Fruit fly (Drosophila melanogaster) whole organism, embryonic: ENCODE measurements around the gene ppk17.
A peak's percentile ranks its signal among the peaks of the same experiment; 100 is the strongest.

Experiments
- BEAF-32 ChIP-seq: fragments of 200-800 bp; sonication (Bioruptor generic); optimal IDR thresholded peaks from 3 replicates; lab custom pipeline; 2017; ENCODE audit warnings: missing biosample characterization, missing genetic modification characterization, mild to moderate bottlenecking, moderate library complexity, missing genetic modification reagents
- Blimp-1 ChIP-seq: fragments of 200-800 bp; sonication (Bioruptor generic); optimal IDR thresholded peaks from 3 replicates; lab custom pipeline; 2018; ENCODE audit warnings: missing biosample characterization, missing genetic modification characterization, mild to moderate bottlenecking, moderate library complexity, missing genetic modification reagents
- CG1024 ChIP-seq: fragments of 200-800 bp; sonication (Bioruptor generic); IDR thresholded peaks from 2 replicates; pipeline ENCODE4 v1.3.6; 2022; ENCODE audit warnings: missing biosample characterization, missing genetic modification characterization
- CG11560 ChIP-seq: fragments of 200-800 bp; sonication (Bioruptor generic); IDR thresholded peaks from 3 replicates; pipeline ENCODE4 v1.3.6; 2022; ENCODE audit warnings: missing biosample characterization, missing genetic modification characterization
- CG11695 ChIP-seq: fragments of 200-800 bp; sonication (Bioruptor generic); IDR thresholded peaks from 3 replicates; pipeline ENCODE4 v1.3.6; 2022; ENCODE audit warnings: missing biosample characterization, missing genetic modification characterization
- CG12769 ChIP-seq: fragments of 200-800 bp; sonication (Bioruptor generic); optimal IDR thresholded peaks from 2 replicates; lab custom pipeline; 2019; ENCODE audit warnings: missing biosample characterization, mild to moderate bottlenecking, missing genetic modification characterization, moderate library complexity
- CG13894 ChIP-seq: fragments of 200-800 bp; sonication (Bioruptor generic); optimal IDR thresholded peaks from 3 replicates; lab custom pipeline; 2018; ENCODE audit warnings: missing biosample characterization, mild to moderate bottlenecking, missing genetic modification characterization, moderate library complexity
- CG15073 ChIP-seq: fragments of 200-800 bp; sonication (Bioruptor generic); optimal IDR thresholded peaks from 2 replicates; lab custom pipeline; 2016; ENCODE audit warnings: missing biosample characterization, missing genetic modification characterization
- CG17359 ChIP-seq: fragments of 200-800 bp; sonication (Bioruptor generic); optimal IDR thresholded peaks from 3 replicates; lab custom pipeline; 2018; ENCODE audit warnings: missing biosample characterization, mild to moderate bottlenecking, missing genetic modification characterization, moderate library complexity
- CG17385 ChIP-seq: fragments of 200-800 bp; sonication (Bioruptor generic); optimal IDR thresholded peaks from 3 replicates; lab custom pipeline; 2018; ENCODE audit warnings: missing biosample characterization, mild to moderate bottlenecking, missing genetic modification characterization
- CG17612 ChIP-seq: fragments of 200-800 bp; sonication (Bioruptor generic); IDR thresholded peaks from 2 replicates; pipeline ENCODE4 v1.3.6; 2022; ENCODE audit warnings: missing biosample characterization, missing genetic modification characterization
- CG1792 ChIP-seq: fragments of 200-800 bp; sonication (Bioruptor generic); optimal IDR thresholded peaks from 2 replicates; lab custom pipeline; 2016; ENCODE audit warnings: missing biosample characterization, missing genetic modification characterization
- CG18011 ChIP-seq: fragments of 200-800 bp; sonication (Bioruptor generic); optimal IDR thresholded peaks from 2 replicates; lab custom pipeline; 2017; ENCODE audit warnings: missing biosample characterization, missing genetic modification characterization, mild to moderate bottlenecking, moderate library complexity, missing genotype
- CG18262 ChIP-seq: fragments of 200-800 bp; optimal IDR thresholded peaks from 3 replicates; lab custom pipeline; 2019; ENCODE audit warnings: missing biosample characterization, mild to moderate bottlenecking, missing genetic modification characterization, moderate library complexity
- CG18764 ChIP-seq: fragments of 200-800 bp; sonication (Bioruptor generic); optimal IDR thresholded peaks from 3 replicates; lab custom pipeline; 2016; ENCODE audit warnings: missing biosample characterization, missing genetic modification characterization
- CG3726 ChIP-seq: fragments of 200-800 bp; sonication (Bioruptor generic); IDR thresholded peaks from 3 replicates; pipeline ENCODE4, ENCODE4 v1.3.6; 2022; ENCODE audit warnings: missing biosample characterization, missing genetic modification characterization
- CG3838 ChIP-seq: fragments of 200-800 bp; sonication (Bioruptor generic); optimal IDR thresholded peaks from 3 replicates; lab custom pipeline; 2016; ENCODE audit warnings: missing biosample characterization, missing genetic modification characterization
- CG3847 ChIP-seq: fragments of 200-800 bp; sonication (Bioruptor generic); IDR thresholded peaks from 2 replicates; pipeline ENCODE4 v1.3.6; 2022; ENCODE audit warnings: missing biosample characterization, missing genetic modification characterization
- CG4404 ChIP-seq: fragments of 200-800 bp; sonication (Bioruptor generic); IDR thresholded peaks from 2 replicates; pipeline ENCODE4 v1.3.6; 2022; ENCODE audit warnings: missing biosample characterization, missing genetic modification characterization
- CG5953 ChIP-seq: fragments of 200-800 bp; sonication (Bioruptor generic); IDR thresholded peaks from 2 replicates; pipeline ENCODE4 v1.3.6; 2022; ENCODE audit warnings: missing biosample characterization, missing genetic modification characterization
- CG6175 ChIP-seq: fragments of 200-800 bp; sonication (Bioruptor generic); IDR thresholded peaks from 3 replicates; pipeline ENCODE4 v1.3.6; 2022; ENCODE audit warnings: missing biosample characterization, missing genetic modification characterization
- CG7372 ChIP-seq: fragments of 200-800 bp; sonication (Bioruptor generic); IDR thresholded peaks from 2 replicates; pipeline ENCODE4 v1.3.6; 2022; ENCODE audit warnings: missing biosample characterization, missing genetic modification characterization
- CG7928 ChIP-seq: fragments of 200-800 bp; sonication (Bioruptor generic); optimal IDR thresholded peaks from 2 replicates; lab custom pipeline; 2017; ENCODE audit warnings: missing biosample characterization, mild to moderate bottlenecking, missing genetic modification characterization
- CG7963 ChIP-seq: fragments of 200-800 bp; sonication (Bioruptor generic); IDR thresholded peaks from 3 replicates; pipeline ENCODE4 v1.3.6; 2022; ENCODE audit warnings: missing biosample characterization, missing genetic modification characterization; ENCODE audit not compliant: partially characterized antibody
- CG7987 ChIP-seq: fragments of 200-800 bp; sonication (Bioruptor generic); optimal IDR thresholded peaks from 2 replicates; lab custom pipeline; 2018; ENCODE audit warnings: missing biosample characterization, mild to moderate bottlenecking, missing genetic modification characterization, moderate library complexity
- Dad ChIP-seq: fragments of 200-800 bp; sonication (Bioruptor generic); optimal IDR thresholded peaks from 3 replicates; lab custom pipeline; 2016; ENCODE audit warnings: missing biosample characterization, missing genetic modification characterization
- Elba2 ChIP-seq: fragments of 200-800 bp; sonication (Bioruptor generic); optimal IDR thresholded peaks from 3 replicates; lab custom pipeline; 2016; ENCODE audit warnings: missing biosample characterization, missing genetic modification characterization
- Fer3 ChIP-seq: fragments of 200-800 bp; sonication (Bioruptor generic); optimal IDR thresholded peaks from 2 replicates; lab custom pipeline; 2018; ENCODE audit warnings: missing biosample characterization, mild to moderate bottlenecking, missing genetic modification characterization, moderate library complexity
- Optix ChIP-seq: fragments of 200-800 bp; sonication (Bioruptor generic); IDR thresholded peaks from 3 replicates; pipeline ENCODE4 v1.3.6; 2022; ENCODE audit warnings: missing biosample characterization, missing genetic modification characterization
- Rx ChIP-seq: fragments of 200-800 bp; sonication (Bioruptor generic); IDR thresholded peaks from 2 replicates; pipeline ENCODE4 v1.3.6; 2022; ENCODE audit warnings: missing biosample characterization, missing genetic modification characterization
- Scr ChIP-seq: fragments of 200-800 bp; sonication (Bioruptor generic); IDR thresholded peaks from 2 replicates; pipeline ENCODE4 v1.3.6; 2022; ENCODE audit warnings: missing biosample characterization, missing genetic modification characterization; ENCODE audit not compliant: partially characterized antibody
- Tbp ChIP-seq: fragments of >200 bp; optimal IDR thresholded peaks from 2 replicates; lab custom pipeline; 2018; ENCODE audit warnings: missing biosample characterization, missing genetic modification characterization
- Xrp1 ChIP-seq: fragments of 200-800 bp; sonication (Bioruptor generic); IDR thresholded peaks from 2 replicates; pipeline ENCODE4 v1.3.6; 2022; ENCODE audit warnings: missing biosample characterization, missing genetic modification characterization
- bigmax ChIP-seq: fragments of 200-800 bp; sonication (Bioruptor generic); optimal IDR thresholded peaks from 2 replicates; lab custom pipeline; 2018; ENCODE audit warnings: missing biosample characterization, mild to moderate bottlenecking, missing genetic modification characterization
- corto ChIP-seq: fragments of 200-800 bp; sonication (Bioruptor generic); optimal IDR thresholded peaks from 2 replicates; lab custom pipeline; 2016; ENCODE audit warnings: missing biosample characterization, mild to moderate bottlenecking, missing genetic modification characterization, moderate library complexity
- fd64A ChIP-seq: fragments of 200-800 bp; sonication (Bioruptor generic); optimal IDR thresholded peaks from 3 replicates; lab custom pipeline; 2018; ENCODE audit warnings: missing biosample characterization, mild to moderate bottlenecking, missing genetic modification characterization
- gem ChIP-seq: fragments of 200-800 bp; sonication (Bioruptor generic); optimal IDR thresholded peaks from 2 replicates; lab custom pipeline; 2019; ENCODE audit warnings: missing biosample characterization, mild to moderate bottlenecking, missing genetic modification characterization, moderate library complexity
- gsb-n ChIP-seq: fragments of 200-800 bp; sonication (Bioruptor generic); optimal IDR thresholded peaks from 3 replicates; lab custom pipeline; 2018; ENCODE audit warnings: missing biosample characterization, mild to moderate bottlenecking, missing genetic modification characterization
- ham ChIP-seq: fragments of 200-800 bp; sonication (Bioruptor generic); IDR thresholded peaks from 2 replicates; pipeline ENCODE4 v1.3.6; 2022; ENCODE audit warnings: missing biosample characterization, missing genetic modification characterization
- kni ChIP-seq: fragments of 200-800 bp; sonication (Bioruptor generic); optimal IDR thresholded peaks from 3 replicates; lab custom pipeline; 2017; ENCODE audit warnings: mild to moderate bottlenecking, missing biosample characterization, missing genetic modification reagents, missing genetic modification characterization
- mld ChIP-seq: fragments of 200-800 bp; sonication (Bioruptor generic); IDR thresholded peaks from 3 replicates; pipeline ENCODE4 v1.3.6; 2022; ENCODE audit warnings: missing biosample characterization, missing genetic modification characterization; ENCODE audit not compliant: partially characterized antibody
- nom ChIP-seq: fragments of 200-800 bp; sonication (Bioruptor generic); optimal IDR thresholded peaks from 2 replicates; lab custom pipeline; 2017; ENCODE audit warnings: missing biosample characterization, missing genetic modification characterization, mild to moderate bottlenecking, moderate library complexity, missing genetic modification reagents
- peb ChIP-seq: fragments of 200-800 bp; sonication (Bioruptor generic); IDR thresholded peaks from 2 replicates; pipeline ENCODE4 v1.3.6; 2022; ENCODE audit warnings: missing biosample characterization, missing genetic modification characterization
- seq ChIP-seq: fragments of 200-800 bp; sonication (Bioruptor generic); IDR thresholded peaks from 2 replicates; pipeline ENCODE4 v1.3.6; 2022; ENCODE audit warnings: missing biosample characterization, missing genetic modification characterization
- sob ChIP-seq: fragments of 200-800 bp; sonication (Bioruptor generic); IDR thresholded peaks from 2 replicates; pipeline ENCODE4 v1.3.6; 2022; ENCODE audit warnings: missing biosample characterization, missing genetic modification characterization
- sr ChIP-seq: fragments of 200-800 bp; sonication (Bioruptor generic); IDR thresholded peaks from 3 replicates; pipeline ENCODE4 v1.3.6; 2022; ENCODE audit warnings: missing biosample characterization, missing genetic modification characterization
- vfl ChIP-seq: fragments of 200-800 bp; sonication (Bioruptor generic); optimal IDR thresholded peaks from 2 replicates; lab custom pipeline; 2016; ENCODE audit warnings: missing biosample characterization, missing genetic modification characterization
- vvl ChIP-seq: fragments of 200-800 bp; sonication (Bioruptor generic); IDR thresholded peaks from 2 replicates; pipeline ENCODE4 v1.3.6; 2022; ENCODE audit warnings: missing biosample characterization, missing genetic modification characterization
- zen ChIP-seq: fragments of 200-800 bp; sonication (Bioruptor generic); optimal IDR thresholded peaks from 3 replicates; lab custom pipeline; 2018; ENCODE audit warnings: missing biosample characterization, mild to moderate bottlenecking, missing genetic modification characterization, moderate library complexity

Gene ppk17

DNA sequence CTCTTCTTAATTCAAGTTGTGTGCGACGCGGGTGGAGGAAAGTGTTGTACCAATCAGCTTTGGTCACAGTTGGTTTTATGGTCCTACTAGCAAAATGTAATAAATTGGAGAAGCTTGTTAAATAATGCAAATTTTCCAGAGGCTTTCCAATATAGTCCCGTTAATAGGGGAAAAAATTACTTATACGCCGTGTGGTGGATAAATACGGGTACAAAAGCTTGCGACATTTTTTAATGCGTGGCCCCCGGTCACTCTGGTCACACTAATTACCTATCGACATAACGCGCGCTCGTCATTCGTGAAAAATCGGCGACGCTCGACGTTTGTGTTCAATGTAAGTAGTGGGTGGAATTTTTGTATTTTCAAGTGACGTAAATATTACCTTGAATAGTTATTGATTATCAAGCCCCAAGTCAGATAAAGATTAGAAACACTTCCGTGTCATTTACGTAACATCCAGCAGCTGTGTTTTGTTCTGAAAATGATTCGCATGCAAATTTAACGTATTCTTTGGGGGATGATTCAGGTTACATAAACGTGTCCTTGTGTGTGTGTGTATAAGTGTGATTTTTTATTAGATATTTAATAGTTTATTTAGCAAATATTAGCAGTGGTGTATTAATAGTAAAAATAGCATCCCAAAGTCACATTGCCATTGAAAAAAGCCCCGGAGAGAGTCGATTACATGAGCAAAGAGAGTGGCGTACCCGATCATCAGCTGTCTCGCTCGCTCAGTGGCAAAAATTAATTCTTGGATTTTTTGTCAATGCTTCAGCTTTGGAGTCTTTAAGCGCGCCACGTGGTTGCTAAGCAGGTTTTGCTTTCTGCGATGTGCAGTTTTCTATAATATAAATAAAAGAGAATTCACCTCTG is 40.5 kb downstream of the ppk17 start, which contains the start of gene Cyt-c-p (continued):
- no peak for TF ChIP-seq nom (GFP tag; lab: Kevin White, UChicago)
- TF ChIP-seq peb (GFP tag; lab: Robert Waterston, UW) = no peak
- no peak for TF ChIP-seq CG7963 (GFP tag; lab: Robert Waterston, UW)
- TF ChIP-seq gem = peak; percentile 20
- no peak for TF ChIP-seq CG1792
- peak; percentile 85 for TF ChIP-seq BEAF-32 (GFP tag; lab: Kevin White, UChicago)
- no peak for TF ChIP-seq CG18764 (GFP tag; lab: Kevin White, UChicago)
- TF ChIP-seq CG18262 (tag; lab: Kevin White, UChicago) = peak; percentile 0
- 0 out of 2 replicates have a peak, but pooled peaks have one; percentile 22 for TF ChIP-seq vvl (GFP tag; lab: Robert Waterston, UW)
- peak; percentile 68 for TF ChIP-seq Scr (GFP tag; lab: Robert Waterston, UW)
- TF ChIP-seq seq (GFP tag; lab: Robert Waterston, UW) = 0 out of 2 replicates have a peak, but pooled peaks have one; percentile 10
- TF ChIP-seq CG17385 (GFP tag; lab: Kevin White, UChicago) = peak; percentile 16
- TF ChIP-seq Elba2 = no peak
- peak; percentile 2 for TF ChIP-seq CG12769 (tag; lab: Kevin White, UChicago)
- no peak for TF ChIP-seq fd64A
- TF ChIP-seq Dad (GFP tag; lab: Kevin White, UChicago) = peak; percentile 50
- TF ChIP-seq CG3838 (GFP tag; lab: Kevin White, UChicago) = no peak
- TF ChIP-seq CG3726 = no peak
- TF ChIP-seq Rx = no peak
- no peak for TF ChIP-seq corto (GFP tag; lab: Kevin White, UChicago)
- TF ChIP-seq sr (GFP tag; lab: Robert Waterston, UW) = no peak
- TF ChIP-seq CG4404 = no peak
- TF ChIP-seq Optix (GFP tag; lab: Robert Waterston, UW) = no peak
- no peak for TF ChIP-seq CG5953 (GFP tag; lab: Robert Waterston, UW)
- peak; percentile 75 for TF ChIP-seq CG13894 (tag; lab: Kevin White, UChicago)
- no peak for TF ChIP-seq kni (GFP tag; lab: Kevin White, UChicago)
- TF ChIP-seq CG7928 (GFP tag; lab: Kevin White, UChicago) = peak; percentile 13
- TF ChIP-seq Xrp1 = no peak
- no peak for TF ChIP-seq ham (GFP tag; lab: Robert Waterston, UW)
- no peak for TF ChIP-seq bigmax
- TF ChIP-seq CG18011 (GFP tag; lab: Kevin White, UChicago) = peak; percentile 99
- no peak for TF ChIP-seq CG15073 (GFP tag; lab: Kevin White, UChicago)
- peak; percentile 75 for TF ChIP-seq zen (tag; lab: Kevin White, UChicago)
- peak; percentile 13 for TF ChIP-seq gsb-n (tag; lab: Kevin White, UChicago)
- TF ChIP-seq Fer3 (tag; lab: Kevin White, UChicago) = peak; percentile 44
- TF ChIP-seq CG11695 (GFP tag; lab: Robert Waterston, UW) = no peak
- TF ChIP-seq sob (GFP tag; lab: Robert Waterston, UW) = peak; percentile 54; the same call in 1 of the 2 replicates
- TF ChIP-seq CG17359 (tag; lab: Kevin White, UChicago) = no peak
- TF ChIP-seq CG3847 (GFP tag; lab: Robert Waterston, UW) = peak; percentile 61
- TF ChIP-seq CG7987 (GFP tag; lab: Kevin White, UChicago) = peak; percentile 18
- TF ChIP-seq CG7372 (GFP tag; lab: Robert Waterston, UW) = no peak
- no peak for TF ChIP-seq CG11560 (tag; lab: Robert Waterston, UW)
- TF ChIP-seq Tbp (GFP tag; lab: Kevin White, UChicago) = no peak
- TF ChIP-seq CG1024 (GFP tag; lab: Robert Waterston, UW) = no peak
- no peak for TF ChIP-seq vfl
- peak; percentile 39 for TF ChIP-seq Blimp-1 (GFP tag; lab: Kevin White, UChicago)
- no peak for TF ChIP-seq CG6175 (GFP tag; lab: Robert Waterston, UW)
- no peak for TF ChIP-seq CG17612
- TF ChIP-seq mld (GFP tag; lab: Robert Waterston, UW) = no peak
